Worm (Caenorhabditis elegans) whole organism, L4 larva: Measurements from ENCODE around the gene K09A9.6.

Experiments
- D1046.2 ChIP-seq: fragments of 200-800 bp; sonication (Bioruptor generic); IDR thresholded peaks from 2 replicates; pipeline ENCODE4 v1.3.6; 2022; ENCODE audit warnings: missing genetic modification characterization, missing compliant biosample characterization
- F37D6.2 ChIP-seq: sonication (generic microtip); optimal IDR thresholded peaks from 2 replicates; lab custom pipeline; 2016; ENCODE audit warnings: mild to moderate bottlenecking, missing genetic modification characterization, missing compliant biosample characterization
- Y105C5A.15 ChIP-seq: fragments of 200-800 bp; sonication (Bioruptor generic); IDR thresholded peaks from 2 replicates; pipeline ENCODE4 v1.3.6; 2022; ENCODE audit warnings: missing genetic modification characterization, missing compliant biosample characterization
- Y48G9A.11 ChIP-seq: fragments of 200-800 bp; sonication (Bioruptor generic); IDR thresholded peaks from 2 replicates; pipeline ENCODE4 v1.3.6; 2022; ENCODE audit warnings: missing genetic modification reagents, missing genetic modification characterization, missing compliant biosample characterization
- Y5F2A.4 ChIP-seq: fragments of 200-800 bp; sonication (Bioruptor generic); optimal IDR thresholded peaks from 2 replicates; lab custom pipeline; 2018; ENCODE audit warnings: mild to moderate bottlenecking, missing genetic modification characterization, missing compliant biosample characterization
- Y75B8A.6 ChIP-seq: fragments of 200-800 bp; sonication (Bioruptor generic); IDR thresholded peaks from 2 replicates; pipeline ENCODE4 v1.3.6; 2022; ENCODE audit warnings: missing genetic modification reagents, missing genetic modification characterization, missing compliant biosample characterization
- aha-1 ChIP-seq: fragments of 150-350 bp; peaks from one replicate; lab custom pipeline; 2014; ENCODE audit warnings: missing biosample characterization, missing genetic modification characterization
- aly-2 ChIP-seq: sonication (generic microtip); optimal IDR thresholded peaks from 2 replicates; lab custom pipeline; 2018; ENCODE audit warnings: missing biosample characterization, missing genetic modification characterization
- ama-1 ChIP-seq: fragments of 150-350 bp; optimal IDR thresholded peaks from 2 replicates; lab custom pipeline; 2014; ENCODE audit warnings: inconsistent platforms, mixed read lengths
- arid-1 ChIP-seq: fragments of 200-800 bp; sonication (Bioruptor generic); conservative IDR thresholded peaks from 2 replicates; pipeline ENCODE4 v1.3.6; 2022; ENCODE audit warnings: missing genetic modification reagents, missing genetic modification characterization, missing compliant biosample characterization
- attf-4 ChIP-seq: sonication (generic microtip); optimal IDR thresholded peaks from 3 replicates; lab custom pipeline; 2017; ENCODE audit warnings: missing biosample characterization, missing genetic modification characterization
- ceh-62 ChIP-seq: sonication (generic microtip); optimal IDR thresholded peaks from 2 replicates; lab custom pipeline; 2017; ENCODE audit warnings: missing biosample characterization, missing genetic modification characterization
- ces-1 ChIP-seq: fragments of 150-350 bp; sonication (generic microtip); optimal IDR thresholded peaks from 4 replicates; lab custom pipeline; 2014; ENCODE audit warnings: missing biosample characterization, missing genetic modification reagents, missing genetic modification characterization
- cey-2 ChIP-seq: sonication (generic microtip); optimal IDR thresholded peaks from 3 replicates; lab custom pipeline; 2017; ENCODE audit warnings: missing genetic modification characterization, mild to moderate bottlenecking, missing compliant biosample characterization, antibody characterized with exemption, borderline replicate concordance; ENCODE audit not compliant: insufficient read depth
- ctbp-1 ChIP-seq: fragments of 200-800 bp; sonication (Bioruptor generic); IDR thresholded peaks from 2 replicates; pipeline ENCODE4 v1.3.6; 2022; ENCODE audit warnings: missing genetic modification reagents, missing genetic modification characterization, missing compliant biosample characterization
- daf-12 ChIP-seq: fragments of 150-350 bp; optimal IDR thresholded peaks from 2 replicates; lab custom pipeline; 2014; ENCODE audit warnings: missing biosample characterization, missing genetic modification reagents, missing genetic modification characterization
- daf-19 ChIP-seq: fragments of 200-800 bp; sonication (Bioruptor generic); conservative IDR thresholded peaks from 2 replicates; pipeline ENCODE4 v1.3.6; 2022; ENCODE audit warnings: missing genetic modification characterization, missing compliant biosample characterization
- dmd-8 ChIP-seq: fragments of 200-800 bp; sonication (Bioruptor generic); IDR thresholded peaks from 2 replicates; pipeline ENCODE4 v1.3.6; 2022; ENCODE audit warnings: missing genetic modification characterization, missing compliant biosample characterization
- dmd-9 ChIP-seq: fragments of 200-800 bp; sonication (Bioruptor generic); IDR thresholded peaks from 2 replicates; pipeline ENCODE4 v1.3.6; 2022; ENCODE audit warnings: missing genetic modification reagents, missing genetic modification characterization, missing compliant biosample characterization
- dpl-1 ChIP-seq: fragments of 150-350 bp; optimal IDR thresholded peaks from 2 replicates; lab custom pipeline; 2014; ENCODE audit warnings: missing biosample characterization, missing genetic modification reagents, missing genetic modification characterization
- dve-1 ChIP-seq: sonication (generic microtip); optimal IDR thresholded peaks from 2 replicates; lab custom pipeline; 2017; ENCODE audit warnings: antibody characterized with exemption, mild to moderate bottlenecking, missing genetic modification characterization, missing compliant biosample characterization; ENCODE audit not compliant: insufficient read depth
- egl-43 ChIP-seq: fragments of 200-800 bp; sonication (Bioruptor generic); IDR thresholded peaks from 2 replicates; pipeline ENCODE4 v1.3.6; 2022; ENCODE audit warnings: missing genetic modification reagents, missing genetic modification characterization, missing compliant biosample characterization
- fkh-10 ChIP-seq: fragments of 150-350 bp; optimal IDR thresholded peaks from 2 replicates; lab custom pipeline; 2014; ENCODE audit warnings: missing biosample characterization, missing genetic modification reagents, missing genetic modification characterization
- hmg-1.1 ChIP-seq: fragments of 200-800 bp; sonication (Bioruptor generic); IDR thresholded peaks from 2 replicates; pipeline ENCODE4 v1.3.6; 2022; ENCODE audit warnings: missing genetic modification reagents, missing genetic modification characterization, missing compliant biosample characterization
- lim-7 ChIP-seq: fragments of 200-800 bp; sonication (Bioruptor generic); IDR thresholded peaks from 2 replicates; pipeline ENCODE4 v1.3.6; 2022; ENCODE audit warnings: missing genetic modification characterization, missing compliant biosample characterization
- lin-1 ChIP-seq: fragments of 200-800 bp; sonication (Bioruptor generic); IDR thresholded peaks from 2 replicates; pipeline ENCODE4 v1.3.6; 2022; ENCODE audit warnings: missing genetic modification reagents, missing genetic modification characterization, missing compliant biosample characterization
- lin-13 ChIP-seq: fragments of 150-350 bp; optimal IDR thresholded peaks from 2 replicates; lab custom pipeline; 2014; ENCODE audit warnings: missing biosample characterization, missing genetic modification reagents, missing genetic modification characterization
- madf-9 ChIP-seq: fragments of 200-800 bp; sonication (Bioruptor generic); conservative IDR thresholded peaks from 2 replicates; pipeline ENCODE4 v1.3.6; 2022; ENCODE audit warnings: missing genetic modification reagents, missing genetic modification characterization, missing compliant biosample characterization
- mdl-1 ChIP-seq, 2 experiments: fragments of 150-350 bp in 1 of 2; sonication (generic microtip) in 1 of 2; optimal IDR thresholded peaks; 2 replicates each; lab custom pipeline; 2014 to 2017; ENCODE audit warnings: missing biosample characterization in 2 of 2, missing genetic modification characterization in 2 of 2
- mep-1 ChIP-seq: fragments of 150-350 bp; sonication (generic microtip); optimal IDR thresholded peaks from 3 replicates; lab custom pipeline; 2014; ENCODE audit warnings: missing biosample characterization, missing genetic modification characterization
- mxl-3 ChIP-seq: fragments of 200-800 bp; sonication (Bioruptor generic); optimal IDR thresholded peaks from 2 replicates; lab custom pipeline; 2018; ENCODE audit warnings: mild to moderate bottlenecking, missing genetic modification characterization, missing compliant biosample characterization
- nhr-111 ChIP-seq: fragments of 200-800 bp; sonication (Bioruptor generic); optimal IDR thresholded peaks from 2 replicates; lab custom pipeline; 2018; ENCODE audit warnings: mild to moderate bottlenecking, missing genetic modification characterization, missing compliant biosample characterization
- nhr-25 ChIP-seq: sonication (generic microtip); optimal IDR thresholded peaks from 2 replicates; lab custom pipeline; 2017; ENCODE audit warnings: missing genetic modification characterization, mild to moderate bottlenecking, missing compliant biosample characterization, antibody characterized with exemption, moderate library complexity, borderline replicate concordance; ENCODE audit not compliant: insufficient read depth
- nhr-28 ChIP-seq: fragments of 150-350 bp; optimal IDR thresholded peaks from 2 replicates; lab custom pipeline; 2014; ENCODE audit warnings: missing biosample characterization, missing genetic modification characterization
- nhr-48 ChIP-seq: sonication (generic microtip); optimal IDR thresholded peaks from 2 replicates; lab custom pipeline; 2016; ENCODE audit warnings: mild to moderate bottlenecking, missing genetic modification characterization, missing compliant biosample characterization
- nhr-76 ChIP-seq: fragments of 150-350 bp; optimal IDR thresholded peaks from 2 replicates; lab custom pipeline; 2014; ENCODE audit warnings: missing biosample characterization, missing genetic modification characterization
- pha-4 ChIP-seq, 2 experiments: fragments of 150-350 bp in 1 of 2; fragments of 200-800 bp in 1 of 2; sonication (Bioruptor generic) in 1 of 2; IDR thresholded peaks in 1 of 2; optimal IDR thresholded peaks in 1 of 2; 2 replicates each; pipeline versions ENCODE4 v1.3.6 to Lab custom; 2014 to 2022; ENCODE audit warnings: missing genetic modification characterization in 2 of 2, missing genetic modification reagents in 2 of 2, missing biosample characterization in 1 of 2, missing compliant biosample characterization in 1 of 2
- php-3 ChIP-seq: fragments of 200-800 bp; sonication (Bioruptor generic); IDR thresholded peaks from 2 replicates; pipeline ENCODE4 v1.3.6; 2022; ENCODE audit warnings: missing genetic modification reagents, missing genetic modification characterization, missing compliant biosample characterization
- sdz-12 ChIP-seq: fragments of 200-800 bp; sonication (Bioruptor generic); optimal IDR thresholded peaks from 2 replicates; lab custom pipeline; 2018; ENCODE audit warnings: mild to moderate bottlenecking, missing genetic modification characterization, missing compliant biosample characterization
- snpc-1.2 ChIP-seq: fragments of 200-800 bp; sonication (Bioruptor generic); IDR thresholded peaks from 2 replicates; pipeline ENCODE4 v1.3.6; 2022; ENCODE audit warnings: missing genetic modification reagents, missing genetic modification characterization, missing compliant biosample characterization
- snpc-4 ChIP-seq: fragments of 150-350 bp; optimal IDR thresholded peaks from 2 replicates; lab custom pipeline; 2014; ENCODE audit warnings: missing biosample characterization, missing genetic modification characterization
- spr-1 ChIP-seq: sonication (generic microtip); optimal IDR thresholded peaks from 2 replicates; lab custom pipeline; 2016; ENCODE audit warnings: mild to moderate bottlenecking, missing genetic modification characterization, missing compliant biosample characterization
- tra-1 ChIP-seq: fragments of 200-800 bp; sonication (Bioruptor generic); IDR thresholded peaks from 2 replicates; pipeline ENCODE4 v1.3.6; 2022; ENCODE audit warnings: missing genetic modification reagents, missing genetic modification characterization, missing compliant biosample characterization
- unc-130 ChIP-seq: sonication (generic microtip); optimal IDR thresholded peaks from 2 replicates; lab custom pipeline; 2016; ENCODE audit warnings: missing genetic modification reagents, missing genetic modification characterization, missing compliant biosample characterization
- unc-39 ChIP-seq: sonication (generic microtip); optimal IDR thresholded peaks from 2 replicates; lab custom pipeline; 2017; ENCODE audit warnings: missing biosample characterization, missing genetic modification characterization
- unc-62 ChIP-seq, 3 experiments: fragments of 150-350 bp in 1 of 3; sonication (generic microtip); optimal IDR thresholded peaks in 2 of 3; peaks in 1 of 3; 1 replicate in 1 of 3; 2 replicates in 2 of 3; lab custom pipeline; 2014 to 2017; ENCODE audit warnings: missing biosample characterization in 3 of 3, missing genetic modification characterization in 3 of 3, missing genetic modification reagents in 3 of 3, missing genotype in 1 of 3
- zag-1 ChIP-seq: fragments of 150-350 bp; optimal IDR thresholded peaks from 2 replicates; lab custom pipeline; 2014; ENCODE audit warnings: missing biosample characterization, missing genetic modification characterization
- zfp-2 ChIP-seq: sonication (generic microtip); optimal IDR thresholded peaks from 2 replicates; lab custom pipeline; 2016; ENCODE audit warnings: mild to moderate bottlenecking, missing genetic modification characterization, missing compliant biosample characterization
- zip-2 ChIP-seq: fragments of 150-350 bp; optimal IDR thresholded peaks from 2 replicates; lab custom pipeline; 2014; ENCODE audit warnings: missing biosample characterization, missing genetic modification characterization
- ztf-11 ChIP-seq: fragments of 150-350 bp; optimal IDR thresholded peaks from 2 replicates; lab custom pipeline; 2014; ENCODE audit warnings: missing biosample characterization, missing genetic modification characterization
- ztf-7 ChIP-seq: fragments of 150-350 bp; optimal IDR thresholded peaks from 2 replicates; lab custom pipeline; 2014; ENCODE audit warnings: missing biosample characterization, missing genetic modification characterization

The K09A9.6 gene

DNA sequence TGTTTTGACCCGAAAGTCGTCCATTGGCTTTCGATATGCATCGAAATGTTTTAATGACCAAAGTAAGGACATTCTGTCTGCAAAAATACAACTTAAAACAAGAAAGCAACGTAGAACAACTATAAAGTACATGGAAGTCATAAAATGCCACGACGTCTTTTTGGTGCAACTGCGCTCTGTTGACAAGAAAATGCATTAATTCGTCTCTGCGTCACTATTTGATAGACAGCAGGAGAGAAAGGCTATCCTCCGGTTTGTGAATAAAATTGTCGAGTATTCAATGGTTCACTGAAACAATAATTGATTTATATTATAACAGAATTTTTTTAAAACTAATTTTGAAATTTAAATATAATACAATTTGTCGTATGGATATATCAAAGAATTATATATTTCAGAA, 39.4 kb downstream of the K09A9.6 start, which contains the start of gene ergi-3 (continued):
- no peak for TF ChIP-seq madf-9 (GFP tag; lab: Robert Waterston, UW)
- no peak for TF ChIP-seq dmd-8
- TF ChIP-seq arid-1 (GFP tag; lab: Robert Waterston, UW) = no peak
- TF ChIP-seq Y48G9A.11 (GFP tag; lab: Robert Waterston, UW) = no peak
- peak; percentile 84 for TF ChIP-seq mep-1 (tag; lab: Kevin White, UChicago)
- TF ChIP-seq php-3 (GFP tag; lab: Robert Waterston, UW) = no peak
- no peak for TF ChIP-seq Y5F2A.4
- TF ChIP-seq ztf-7 (tag; lab: Kevin White, UChicago) = no peak
- no peak for TF ChIP-seq lim-7 (GFP tag; lab: Robert Waterston, UW)
- peak; percentile 35 for TF ChIP-seq dpl-1 (GFP tag; lab: Kevin White, UChicago)
- no peak for TF ChIP-seq snpc-4
- TF ChIP-seq lin-13 (GFP tag; lab: Kevin White, UChicago) = peak; percentile 55
- no peak for TF ChIP-seq attf-4 (tag; lab: Kevin White, UChicago)
- no peak for TF ChIP-seq Y75B8A.6 (GFP tag; lab: Robert Waterston, UW)
- no peak for TF ChIP-seq unc-39 (tag; lab: Kevin White, UChicago)
- no peak for TF ChIP-seq tra-1
- no peak for TF ChIP-seq unc-130
- TF ChIP-seq spr-1 (tag; lab: Kevin White, UChicago) = no peak
- TF ChIP-seq dve-1 (tag; lab: Kevin White, UChicago) = peak; percentile 81
- peak; percentile 25 for TF ChIP-seq ces-1 (GFP tag; lab: Kevin White, UChicago)
- no peak for TF ChIP-seq nhr-48 (tag; lab: Kevin White, UChicago)
- TF ChIP-seq F37D6.2 (tag; lab: Kevin White, UChicago) = no peak
- TF ChIP-seq aha-1 (tag; lab: Kevin White, UChicago) = no peak
- TF ChIP-seq ctbp-1 (GFP tag; lab: Robert Waterston, UW) = peak; percentile 11; the same call in 1 of the 2 replicates
- TF ChIP-seq cey-2 = no peak
- TF ChIP-seq Y105C5A.15 = no peak
- TF ChIP-seq fkh-10 = peak; percentile 5
- no peak for TF ChIP-seq daf-12 (tag; lab: Kevin White, UChicago)
- TF ChIP-seq zfp-2 (tag; lab: Kevin White, UChicago) = no peak
- TF ChIP-seq nhr-111 (GFP tag; lab: Kevin White, UChicago) = no peak
- TF ChIP-seq ceh-62 (tag; lab: Kevin White, UChicago) = no peak
- no peak for TF ChIP-seq D1046.2 (GFP tag; lab: Robert Waterston, UW)
- no peak for TF ChIP-seq zip-2
- TF ChIP-seq ztf-11 (tag; lab: Kevin White, UChicago) = no peak
- TF ChIP-seq mxl-3 (GFP tag; lab: Kevin White, UChicago) = peak; percentile 41
- TF ChIP-seq egl-43 (GFP tag; lab: Robert Waterston, UW) = no peak
- TF ChIP-seq nhr-25 (tag; lab: Kevin White, UChicago) = no peak
- peak; percentile 91 for TF ChIP-seq nhr-28 (tag; lab: Kevin White, UChicago)
- no peak for TF ChIP-seq ama-1 (lab: Kevin White, UChicago)
- 0 out of 2 replicates have a peak, but pooled peaks have one; percentile 31 for TF ChIP-seq hmg-1.1 (GFP tag; lab: Robert Waterston, UW)
- TF ChIP-seq daf-19 (GFP tag; lab: Robert Waterston, UW) = no peak
- no peak for TF ChIP-seq nhr-76 (tag; lab: Kevin White, UChicago)
- TF ChIP-seq aly-2 (tag; lab: Kevin White, UChicago) = no peak
- no peak for TF ChIP-seq sdz-12 (GFP tag; lab: Kevin White, UChicago)
- no peak for TF ChIP-seq pha-4 (GFP tag; IDR thresholded peaks at IDR 0.05; lab: Robert Waterston, UW)
- peak; percentile 44 for TF ChIP-seq pha-4 (tag; optimal IDR thresholded peaks at IDR 0.05; lab: Kevin White, UChicago)
- no peak for TF ChIP-seq lin-1 (GFP tag; lab: Robert Waterston, UW)
- TF ChIP-seq unc-62 (GFP tag; optimal IDR thresholded peaks at IDR 0.05 in 1 of 2; lab: Kevin White, UChicago) = peak in 1 of 2 experiments; percentile 18
- no peak for TF ChIP-seq unc-62 (tag; optimal IDR thresholded peaks at IDR 0.05; lab: Kevin White, UChicago)
- TF ChIP-seq dmd-9 = no peak
- TF ChIP-seq mdl-1 (tag; optimal IDR thresholded peaks at IDR 0.05; lab: Kevin White, UChicago) = peak in 1 of 2 experiments; percentile 51
- no peak for TF ChIP-seq zag-1
- TF ChIP-seq snpc-1.2 (GFP tag; lab: Robert Waterston, UW) = no peak
